Worm (Caenorhabditis elegans) whole organism, L4 larva: ENCODE measurements around the gene zipt-15.

Source experiments
- ctbp-1 ChIP-seq: fragments of 200-800 bp; sonication (Bioruptor generic); IDR thresholded peaks from 2 replicates; pipeline ENCODE4 v1.3.6; 2022; ENCODE audit warnings: missing genetic modification reagents, missing genetic modification characterization, missing compliant biosample characterization
- fos-1 ChIP-seq: fragments of 150-350 bp; optimal IDR thresholded peaks from 2 replicates; lab custom pipeline; 2014; ENCODE audit warnings: missing biosample characterization, missing genetic modification characterization
- nhr-237 ChIP-seq: sonication (generic microtip); optimal IDR thresholded peaks from 2 replicates; lab custom pipeline; 2017; ENCODE audit warnings: missing biosample characterization, missing genetic modification characterization
- skn-1 ChIP-seq: fragments of 150-350 bp; optimal IDR thresholded peaks from 2 replicates; lab custom pipeline; 2014; ENCODE audit warnings: missing biosample characterization, missing genetic modification characterization
- unc-62 ChIP-seq, 3 experiments: fragments of 150-350 bp in 1 of 3; sonication (generic microtip); optimal IDR thresholded peaks in 2 of 3; peaks in 1 of 3; 1 replicate in 1 of 3; 2 replicates in 2 of 3; lab custom pipeline; 2014 to 2017; ENCODE audit warnings: missing biosample characterization in 3 of 3, missing genetic modification characterization in 3 of 3, missing genetic modification reagents in 3 of 3, missing genotype in 1 of 3

DNA sequence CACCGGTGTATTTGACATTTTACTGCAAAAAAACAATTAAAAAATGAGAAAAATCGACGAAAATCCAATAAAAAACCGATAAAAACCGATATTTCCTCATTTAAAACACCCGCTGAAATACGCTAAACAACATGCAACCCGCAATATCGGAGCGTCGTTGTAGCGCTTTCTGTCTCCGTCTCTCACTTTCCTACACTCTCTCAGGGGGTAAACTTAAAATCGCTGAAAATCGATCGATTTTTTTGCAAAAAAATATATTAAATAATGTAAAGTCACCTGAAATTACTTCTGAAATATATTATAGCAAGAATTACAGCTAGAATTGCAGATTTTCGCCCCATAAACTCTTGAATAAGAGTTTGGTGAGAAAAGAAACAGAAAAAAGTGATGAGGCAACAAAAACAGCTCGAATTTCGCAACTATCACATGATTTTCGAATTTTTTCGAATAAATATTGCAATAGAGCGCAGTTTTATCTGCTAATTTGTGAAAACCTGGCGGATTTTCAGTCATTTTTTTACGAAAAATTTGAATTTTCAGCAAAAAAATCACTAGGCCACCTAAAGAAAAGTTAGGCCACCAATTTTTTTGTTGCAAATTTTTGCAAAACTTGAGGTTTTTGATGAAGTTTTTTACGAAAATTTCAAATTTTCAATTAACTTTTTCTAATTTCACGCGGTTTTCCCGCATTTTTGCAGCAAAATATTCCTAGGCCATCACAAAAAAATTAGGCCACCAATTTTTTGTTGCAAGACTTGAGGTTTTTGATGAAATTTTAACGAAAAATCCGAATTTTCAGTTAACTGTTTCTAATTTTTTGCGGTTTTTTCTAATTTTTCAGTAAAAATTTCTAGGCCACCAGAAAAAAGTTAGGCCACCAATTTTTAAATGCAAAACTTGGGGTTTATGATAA lies 29.9 kb upstream of the zipt-15 start, which contains the start of the genes lem-4 and Y55F3BR.11:
- TF ChIP-seq unc-62 (GFP tag; optimal IDR thresholded peaks at IDR 0.05 in 1 of 2; lab: Kevin White, UChicago) (no peak), unc-62 (tag; optimal IDR thresholded peaks at IDR 0.05; lab: Kevin White, UChicago) (no peak), ctbp-1 (GFP tag; lab: Robert Waterston, UW) (no peak), skn-1 (tag; lab: Kevin White, UChicago) (no peak), nhr-237 (no peak), fos-1 (tag; lab: Kevin White, UChicago) (no peak)
